Worm (Caenorhabditis elegans) whole organism, mixed stage, embryonic: ENCODE data around the gene T21D12.7.

Experiments used
- M03D4.4 ChIP-seq: sonication (generic microtip); optimal IDR thresholded peaks from 2 replicates; lab custom pipeline; 2017; ENCODE audit warnings: mild to moderate bottlenecking, missing genetic modification characterization, missing compliant biosample characterization
- bed-3 ChIP-seq: fragments of 200-800 bp; sonication (Bioruptor generic); optimal IDR thresholded peaks from 3 replicates; lab custom pipeline; 2018; ENCODE audit warnings: mild to moderate bottlenecking, missing genetic modification characterization, moderate library complexity, missing compliant biosample characterization
- blmp-1 ChIP-seq: fragments of 150-350 bp; optimal IDR thresholded peaks from 2 replicates; lab custom pipeline; 2014; ENCODE audit warnings: missing biosample characterization, missing genetic modification characterization
- ceh-39 ChIP-seq: fragments of 150-350 bp; optimal IDR thresholded peaks from 2 replicates; lab custom pipeline; 2014; ENCODE audit warnings: missing biosample characterization, missing genetic modification characterization
- ceh-83 ChIP-seq: fragments of 200-800 bp; sonication (Bioruptor generic); optimal IDR thresholded peaks from 2 replicates; lab custom pipeline; 2018; ENCODE audit warnings: mild to moderate bottlenecking, missing genetic modification characterization, missing compliant biosample characterization
- ces-1 ChIP-seq: fragments of 150-350 bp; optimal IDR thresholded peaks from 2 replicates; lab custom pipeline; 2014; ENCODE audit warnings: missing biosample characterization, missing genetic modification reagents, missing genetic modification characterization
- cnd-1 ChIP-seq: fragments of 200-800 bp; sonication (Bioruptor generic); optimal IDR thresholded peaks from 2 replicates; lab custom pipeline; 2018; ENCODE audit warnings: mild to moderate bottlenecking, missing genetic modification characterization, missing compliant biosample characterization
- drap-1 ChIP-seq: fragments of 200-800 bp; sonication (Bioruptor generic); optimal IDR thresholded peaks from 3 replicates; lab custom pipeline; 2018; ENCODE audit warnings: mild to moderate bottlenecking, missing genetic modification characterization, missing compliant biosample characterization
- elt-1 ChIP-seq: sonication (generic microtip); optimal IDR thresholded peaks from 2 replicates; lab custom pipeline; 2017; ENCODE audit warnings: missing genetic modification characterization, mild to moderate bottlenecking, missing compliant biosample characterization, antibody characterized with exemption, moderate library complexity, borderline replicate concordance; ENCODE audit not compliant: insufficient read depth
- elt-3 ChIP-seq: fragments of 150-350 bp; optimal IDR thresholded peaks from 2 replicates; lab custom pipeline; 2014; ENCODE audit warnings: missing biosample characterization, missing genetic modification characterization
- flh-1 ChIP-seq: fragments of 200-800 bp; sonication (Bioruptor generic); optimal IDR thresholded peaks from 2 replicates; lab custom pipeline; 2018; ENCODE audit warnings: mild to moderate bottlenecking, missing genetic modification characterization, moderate library complexity, missing compliant biosample characterization
- lin-13 ChIP-seq: fragments of 150-350 bp; optimal IDR thresholded peaks from 2 replicates; lab custom pipeline; 2014; ENCODE audit warnings: missing biosample characterization, missing genetic modification characterization
- lin-32 ChIP-seq: fragments of 200-800 bp; sonication (Bioruptor generic); optimal IDR thresholded peaks from 2 replicates; lab custom pipeline; 2018; ENCODE audit warnings: mild to moderate bottlenecking, missing genetic modification characterization, missing compliant biosample characterization
- lsy-2 ChIP-seq: fragments of 150-350 bp; optimal IDR thresholded peaks from 2 replicates; lab custom pipeline; 2014; ENCODE audit warnings: missing biosample characterization, missing genetic modification characterization
- mab-5 ChIP-seq: fragments of 150-350 bp; optimal IDR thresholded peaks from 2 replicates; lab custom pipeline; 2014; ENCODE audit warnings: missing biosample characterization, missing genetic modification characterization
- mep-1 ChIP-seq: fragments of 150-350 bp; optimal IDR thresholded peaks from 2 replicates; lab custom pipeline; 2017; ENCODE audit warnings: missing biosample characterization, missing genetic modification reagents, missing genetic modification characterization, inconsistent platforms
- nhr-2 ChIP-seq: fragments of 150-350 bp; optimal IDR thresholded peaks from 2 replicates; lab custom pipeline; 2014; ENCODE audit warnings: missing biosample characterization, missing genetic modification characterization
- nhr-237 ChIP-seq: fragments of 150-350 bp; optimal IDR thresholded peaks from 2 replicates; lab custom pipeline; 2014; ENCODE audit warnings: missing biosample characterization, missing genetic modification characterization
- nhr-28 ChIP-seq: fragments of 150-350 bp; optimal IDR thresholded peaks from 2 replicates; lab custom pipeline; 2014; ENCODE audit warnings: missing biosample characterization, missing genetic modification characterization
- pha-4 ChIP-seq: fragments of 150-350 bp; optimal IDR thresholded peaks from 2 replicates; lab custom pipeline; 2018; ENCODE audit warnings: missing biosample characterization, missing genetic modification reagents, missing genetic modification characterization
- sem-2 ChIP-seq: fragments of 200-800 bp; sonication (Bioruptor generic); optimal IDR thresholded peaks from 2 replicates; lab custom pipeline; 2018; ENCODE audit warnings: mild to moderate bottlenecking, missing genetic modification characterization, missing compliant biosample characterization
- snpc-4 ChIP-seq: fragments of 150-350 bp; optimal IDR thresholded peaks from 2 replicates; lab custom pipeline; 2014; ENCODE audit warnings: missing biosample characterization, missing genetic modification characterization
- sptf-1 ChIP-seq: sonication (generic microtip); optimal IDR thresholded peaks from 2 replicates; lab custom pipeline; 2017; ENCODE audit warnings: mild to moderate bottlenecking, missing genetic modification characterization, moderate library complexity, missing compliant biosample characterization
- unc-120 ChIP-seq: sonication (generic microtip); optimal IDR thresholded peaks from 2 replicates; lab custom pipeline; 2017; ENCODE audit warnings: missing genetic modification characterization, missing compliant biosample characterization; ENCODE audit not compliant: poor library complexity, severe bottlenecking
- unc-39 ChIP-seq: fragments of 150-350 bp; optimal IDR thresholded peaks from 2 replicates; lab custom pipeline; 2014; ENCODE audit warnings: missing biosample characterization, missing genetic modification characterization
- zip-8 ChIP-seq: fragments of 150-350 bp; optimal IDR thresholded peaks from 2 replicates; lab custom pipeline; 2014; ENCODE audit warnings: missing biosample characterization, missing genetic modification characterization
- ztf-11 ChIP-seq: fragments of 150-350 bp; optimal IDR thresholded peaks from 2 replicates; lab custom pipeline; 2014; ENCODE audit warnings: missing biosample characterization, missing genetic modification characterization

Gene T21D12.7

ce11 chrIV:278284-278683 is 13.0 kb downstream of the T21D12.7 start:
- TF ChIP-seq sem-2 (no peak), mep-1 (tag; lab: Kevin White, UChicago) (no peak), lin-32 (no peak), elt-3 (tag; lab: Kevin White, UChicago) (no peak), M03D4.4 (no peak), lin-13 (no peak), ces-1 (no peak), ztf-11 (no peak), flh-1 (GFP tag; lab: Kevin White, UChicago) (no peak), ceh-39 (tag; lab: Kevin White, UChicago) (no peak), nhr-237 (no peak), mab-5 (tag; lab: Kevin White, UChicago) (no peak), bed-3 (GFP tag; lab: Kevin White, UChicago) (no peak), drap-1 (GFP tag; lab: Kevin White, UChicago) (no peak), nhr-28 (tag; lab: Kevin White, UChicago) (no peak)
- TF ChIP-seq, all 35 proteins: peak for 0

ce11 chrIV:275146-275545 is 16.1 kb downstream of the T21D12.7 start:
- no peak for TF ChIP-seq lsy-2
- TF ChIP-seq mep-1 (tag; lab: Kevin White, UChicago) = no peak
- TF ChIP-seq drap-1 (GFP tag; lab: Kevin White, UChicago) = no peak
- no peak for TF ChIP-seq mab-5 (tag; lab: Kevin White, UChicago)
- TF ChIP-seq blmp-1 (tag; lab: Kevin White, UChicago) = no peak
- TF ChIP-seq, all 35 proteins: peak for 0

- TF ChIP-seq ces-1 (no peak), bed-3 (GFP tag; lab: Kevin White, UChicago) (no peak), lsy-2 (no peak), sptf-1 (no peak), lin-13 (no peak), snpc-4 (tag; lab: Kevin White, UChicago) (no peak), elt-3 (tag; lab: Kevin White, UChicago) (no peak)
- TF ChIP-seq, all 35 proteins: peak for 0
Measured at ce11 chrIV:274185-274584, 17.1 kb downstream of the T21D12.7 start, which contains the start of gene sma-10. TSS of gene sma-10 (plus strand) at chrIV:274420.

- no peak for TF ChIP-seq nhr-237
- no peak for TF ChIP-seq sem-2
- no peak for TF ChIP-seq nhr-2
- TF ChIP-seq cnd-1 = no peak
- TF ChIP-seq unc-39 = no peak
- TF ChIP-seq nhr-28 (tag; lab: Kevin White, UChicago) = no peak
- no peak for TF ChIP-seq pha-4
- TF ChIP-seq blmp-1 (tag; lab: Kevin White, UChicago) = no peak
- no peak for TF ChIP-seq elt-1 (tag; lab: Kevin White, UChicago)
- no peak for TF ChIP-seq zip-8 (tag; lab: Kevin White, UChicago)
- TF ChIP-seq ceh-83 (GFP tag; lab: Kevin White, UChicago) = no peak
- TF ChIP-seq ztf-11 = no peak
- TF ChIP-seq M03D4.4 = no peak
- TF ChIP-seq ceh-39 (tag; lab: Kevin White, UChicago) = no peak
- TF ChIP-seq drap-1 (GFP tag; lab: Kevin White, UChicago) = no peak
- no peak for TF ChIP-seq elt-3 (tag; lab: Kevin White, UChicago)
- no peak for TF ChIP-seq lsy-2
- no peak for TF ChIP-seq snpc-4 (tag; lab: Kevin White, UChicago)
- TF ChIP-seq ces-1 = no peak
Measured at ce11 chrIV:273299-273698, 18.0 kb downstream of the T21D12.7 start, which contains the start of gene srh-282. TSS of gene srh-282 (minus strand) at chrIV:273399.

- TF ChIP-seq zip-8 (tag; lab: Kevin White, UChicago) (no peak), mab-5 (tag; lab: Kevin White, UChicago) (no peak), lsy-2 (no peak), unc-120 (tag; lab: Kevin White, UChicago) (no peak), bed-3 (GFP tag; lab: Kevin White, UChicago) (no peak), ceh-39 (tag; lab: Kevin White, UChicago) (no peak), snpc-4 (tag; lab: Kevin White, UChicago) (no peak), unc-39 (no peak), pha-4 (no peak), lin-13 (no peak), elt-3 (tag; lab: Kevin White, UChicago) (no peak)
Measured at ce11 chrIV:269107-269506, 22.1 kb downstream of the T21D12.7 start, which contains the start of gene T21D12.11. TSS of gene T21D12.11 (plus strand) at chrIV:269407.

- no peak for TF ChIP-seq lin-32
- TF ChIP-seq unc-39 = no peak
- TF ChIP-seq unc-120 (tag; lab: Kevin White, UChicago) = no peak
- no peak for TF ChIP-seq ceh-83 (GFP tag; lab: Kevin White, UChicago)
- no peak for TF ChIP-seq sptf-1
- TF ChIP-seq nhr-237 = no peak
- TF ChIP-seq nhr-28 (tag; lab: Kevin White, UChicago) = no peak
Measured at ce11 chrIV:266148-266547, 25.1 kb downstream of the T21D12.7 start, which contains the start of gene T21D12.12. TSS of gene T21D12.12 (plus strand) at chrIV:266448.
